Fruit fly (Drosophila melanogaster) whole organism, embryonic: ENCODE data around the gene CG32845.

Experiments
- Antp ChIP-seq: fragments of 200-800 bp; sonication (Bioruptor generic); optimal IDR thresholded peaks from 3 replicates; lab custom pipeline; 2016; ENCODE audit warnings: missing biosample characterization, missing genetic modification characterization
- B-H1 ChIP-seq: fragments of 200-800 bp; sonication (Bioruptor generic); IDR thresholded peaks from 3 replicates; pipeline ENCODE4 v1.3.6; 2022; ENCODE audit warnings: missing biosample characterization, missing genetic modification characterization
- BtbVII ChIP-seq: fragments of 200-800 bp; sonication (Bioruptor generic); optimal IDR thresholded peaks from 3 replicates; lab custom pipeline; 2017; ENCODE audit warnings: missing biosample characterization, mild to moderate bottlenecking, missing genetic modification characterization
- CG10959 ChIP-seq: fragments of 200-800 bp; sonication (Bioruptor generic); IDR thresholded peaks from 2 replicates; pipeline ENCODE4 v1.3.6; 2022; ENCODE audit warnings: missing biosample characterization, missing genetic modification characterization
- CG1233 ChIP-seq: fragments of 200-800 bp; sonication (Bioruptor generic); optimal IDR thresholded peaks from 4 replicates; lab custom pipeline; 2018; ENCODE audit warnings: missing biosample characterization, mild to moderate bottlenecking, missing genetic modification characterization
- CG13123 ChIP-seq: fragments of 200-800 bp; sonication (Bioruptor generic); optimal IDR thresholded peaks from 2 replicates; lab custom pipeline; 2016; ENCODE audit warnings: missing biosample characterization, missing genetic modification characterization
- CG13296 ChIP-seq: fragments of 200-800 bp; sonication (Bioruptor generic); optimal IDR thresholded peaks from 3 replicates; lab custom pipeline; 2018; ENCODE audit warnings: missing biosample characterization, mild to moderate bottlenecking, missing genetic modification characterization
- CG17568 ChIP-seq: fragments of 200-800 bp; sonication (Bioruptor generic); optimal IDR thresholded peaks from 2 replicates; lab custom pipeline; 2018; ENCODE audit warnings: missing biosample characterization, mild to moderate bottlenecking, missing genetic modification characterization, moderate library complexity
- CG2678 ChIP-seq: fragments of 200-800 bp; sonication (Bioruptor generic); optimal IDR thresholded peaks from 3 replicates; lab custom pipeline; 2019; ENCODE audit warnings: missing biosample characterization, mild to moderate bottlenecking, missing genetic modification characterization, moderate library complexity
- CG2889 ChIP-seq: fragments of 200-800 bp; sonication (Bioruptor generic); IDR thresholded peaks from 3 replicates; pipeline ENCODE4 v1.3.6; 2022; ENCODE audit warnings: missing biosample characterization, missing genetic modification characterization
- CG31365 ChIP-seq: fragments of 200-800 bp; sonication (Bioruptor generic); optimal IDR thresholded peaks from 2 replicates; lab custom pipeline; 2018; ENCODE audit warnings: missing biosample characterization, mild to moderate bottlenecking, missing genetic modification characterization
- CG31388 ChIP-seq: fragments of 200-800 bp; sonication (Bioruptor generic); optimal IDR thresholded peaks from 2 replicates; lab custom pipeline; 2016; ENCODE audit warnings: missing biosample characterization, missing genetic modification characterization
- CG33557 ChIP-seq: fragments of 200-800 bp; sonication (Bioruptor generic); optimal IDR thresholded peaks from 2 replicates; lab custom pipeline; 2019; ENCODE audit warnings: missing biosample characterization, mild to moderate bottlenecking, missing genetic modification characterization, moderate library complexity
- CG34376 ChIP-seq: fragments of 200-800 bp; sonication (Bioruptor generic); optimal IDR thresholded peaks from 2 replicates; lab custom pipeline; 2018; ENCODE audit warnings: missing biosample characterization, mild to moderate bottlenecking, missing genetic modification characterization
- CG3726 ChIP-seq: fragments of 200-800 bp; sonication (Bioruptor generic); IDR thresholded peaks from 3 replicates; pipeline ENCODE4, ENCODE4 v1.3.6; 2022; ENCODE audit warnings: missing biosample characterization, missing genetic modification characterization
- CG3838 ChIP-seq: fragments of 200-800 bp; sonication (Bioruptor generic); optimal IDR thresholded peaks from 3 replicates; lab custom pipeline; 2016; ENCODE audit warnings: missing biosample characterization, missing genetic modification characterization
- CG4328 ChIP-seq: fragments of 200-800 bp; sonication (Bioruptor generic); optimal IDR thresholded peaks from 3 replicates; lab custom pipeline; 2017; ENCODE audit warnings: missing biosample characterization, missing genetic modification reagents, missing genetic modification characterization
- CG4617 ChIP-seq: fragments of 200-800 bp; sonication (Bioruptor generic); optimal IDR thresholded peaks from 3 replicates; lab custom pipeline; 2016; ENCODE audit warnings: missing biosample characterization, missing genetic modification characterization, borderline replicate concordance
- CG5180 ChIP-seq: fragments of 200-800 bp; sonication (Bioruptor generic); optimal IDR thresholded peaks from 3 replicates; lab custom pipeline; 2017; ENCODE audit warnings: missing biosample characterization, missing genetic modification characterization, mild to moderate bottlenecking, moderate library complexity, missing genetic modification reagents
- CG6175 ChIP-seq: fragments of 200-800 bp; sonication (Bioruptor generic); IDR thresholded peaks from 3 replicates; pipeline ENCODE4 v1.3.6; 2022; ENCODE audit warnings: missing biosample characterization, missing genetic modification characterization
- CG6765 ChIP-seq: fragments of 200-800 bp; sonication (Bioruptor generic); optimal IDR thresholded peaks from 3 replicates; lab custom pipeline; 2017; ENCODE audit warnings: missing biosample characterization, mild to moderate bottlenecking, missing genetic modification characterization
- CG9727 ChIP-seq: fragments of 200-800 bp; sonication (Bioruptor generic); optimal IDR thresholded peaks from 3 replicates; lab custom pipeline; 2017; ENCODE audit warnings: missing biosample characterization, mild to moderate bottlenecking, missing genetic modification characterization
- Deaf1 ChIP-seq: fragments of 200-800 bp; optimal IDR thresholded peaks from 3 replicates; lab custom pipeline; 2019; ENCODE audit warnings: missing biosample characterization, mild to moderate bottlenecking, missing genetic modification characterization, moderate library complexity
- HLH4C ChIP-seq: fragments of 200-800 bp; sonication (Bioruptor generic); IDR thresholded peaks from 3 replicates; pipeline ENCODE4 v1.3.6; 2022; ENCODE audit warnings: missing biosample characterization, missing genetic modification characterization; ENCODE audit not compliant: partially characterized antibody
- Lim3 ChIP-seq: fragments of 200-800 bp; sonication (Bioruptor generic); IDR thresholded peaks from 2 replicates; pipeline ENCODE4 v1.3.6; 2022; ENCODE audit warnings: missing biosample characterization, missing genetic modification characterization
- Med ChIP-seq: fragments of 200-800 bp; sonication (Bioruptor generic); peaks from one replicate; lab custom pipeline; 2016; ENCODE audit warnings: missing biosample characterization, missing genetic modification characterization, mild to moderate bottlenecking, inconsistent platforms, moderate library complexity
- Meics ChIP-seq: fragments of 200-800 bp; sonication (Bioruptor generic); optimal IDR thresholded peaks from 2 replicates; lab custom pipeline; 2017; ENCODE audit warnings: missing biosample characterization, mild to moderate bottlenecking, missing genetic modification characterization
- NC2β ChIP-seq: fragments of 200-800 bp; sonication (Bioruptor generic); optimal IDR thresholded peaks from 2 replicates; lab custom pipeline; 2016; ENCODE audit warnings: missing biosample characterization, missing genetic modification characterization
- PHDP ChIP-seq: fragments of 200-800 bp; sonication (Bioruptor generic); optimal IDR thresholded peaks from 3 replicates; lab custom pipeline; 2018; ENCODE audit warnings: missing biosample characterization, mild to moderate bottlenecking, missing genetic modification characterization, moderate library complexity
- Pdp1 ChIP-seq, 2 experiments: fragments of 200-800 bp; sonication (Bioruptor generic); optimal IDR thresholded peaks; 3 replicates each; lab custom pipeline; 2016; ENCODE audit warnings: missing biosample characterization in 2 of 2, missing genetic modification characterization in 2 of 2, mild to moderate bottlenecking in 1 of 2, moderate library complexity in 1 of 2
- Rx ChIP-seq: fragments of 200-800 bp; sonication (Bioruptor generic); IDR thresholded peaks from 2 replicates; pipeline ENCODE4 v1.3.6; 2022; ENCODE audit warnings: missing biosample characterization, missing genetic modification characterization
- Sry-δ ChIP-seq: fragments of 200-800 bp; sonication (Bioruptor generic); optimal IDR thresholded peaks from 2 replicates; lab custom pipeline; 2016; ENCODE audit warnings: missing biosample characterization, missing genetic modification characterization
- Vsx1 ChIP-seq: fragments of 200-800 bp; sonication (Bioruptor generic); optimal IDR thresholded peaks from 2 replicates; lab custom pipeline; 2017; ENCODE audit warnings: missing biosample characterization, mild to moderate bottlenecking, missing genetic modification characterization, missing genetic modification reagents
- bbx ChIP-seq: fragments of 200-800 bp; sonication (Bioruptor generic); IDR thresholded peaks from 2 replicates; pipeline ENCODE4 v1.3.6; 2022; ENCODE audit warnings: missing biosample characterization, missing genetic modification characterization; ENCODE audit not compliant: partially characterized antibody
- dati ChIP-seq: fragments of 200-800 bp; sonication (Bioruptor generic); IDR thresholded peaks from 2 replicates; pipeline ENCODE4 v1.3.6; 2022; ENCODE audit warnings: missing biosample characterization, missing genetic modification characterization
- dysf ChIP-seq: fragments of 200-800 bp; sonication (Bioruptor generic); IDR thresholded peaks from 3 replicates; pipeline ENCODE4 v1.3.6; 2022; ENCODE audit warnings: missing biosample characterization, missing genetic modification characterization
- exex ChIP-seq: fragments of 200-800 bp; sonication (Bioruptor generic); optimal IDR thresholded peaks from 4 replicates; lab custom pipeline; 2018; ENCODE audit warnings: missing biosample characterization, mild to moderate bottlenecking, missing genetic modification characterization, moderate library complexity
- gfzf ChIP-seq: fragments of 200-800 bp; sonication (Bioruptor generic); optimal IDR thresholded peaks from 2 replicates; lab custom pipeline; 2016; ENCODE audit warnings: missing biosample characterization, mild to moderate bottlenecking, missing genetic modification characterization, moderate library complexity
- gsb-n ChIP-seq: fragments of 200-800 bp; sonication (Bioruptor generic); optimal IDR thresholded peaks from 3 replicates; lab custom pipeline; 2018; ENCODE audit warnings: missing biosample characterization, mild to moderate bottlenecking, missing genetic modification characterization
- hkb ChIP-seq, 2 experiments: fragments of 200-800 bp in 1 of 2; fragments of >200 bp in 1 of 2; sonication (Bioruptor generic) in 1 of 2; IDR thresholded peaks in 1 of 2; optimal IDR thresholded peaks in 1 of 2; 2 replicates each; pipeline versions ENCODE4 v1.3.6 to Lab custom; 2017 to 2022; ENCODE audit warnings: missing biosample characterization in 1 of 2, missing genetic modification characterization in 1 of 2
- klu ChIP-seq: fragments of 200-800 bp; sonication (Bioruptor generic); IDR thresholded peaks from 2 replicates; pipeline ENCODE4 v1.3.6; 2022; ENCODE audit warnings: missing biosample characterization, missing genetic modification characterization
- mirr ChIP-seq: fragments of 200-800 bp; sonication (Bioruptor generic); optimal IDR thresholded peaks from 3 replicates; lab custom pipeline; 2018; ENCODE audit warnings: missing biosample characterization, mild to moderate bottlenecking, missing genetic modification characterization
- odd ChIP-seq: fragments of 200-800 bp; sonication (Bioruptor generic); optimal IDR thresholded peaks from 2 replicates; lab custom pipeline; 2017; ENCODE audit warnings: missing biosample characterization, mild to moderate bottlenecking, missing genetic modification characterization
- pita ChIP-seq: fragments of 200-800 bp; sonication (Bioruptor generic); optimal IDR thresholded peaks from 2 replicates; lab custom pipeline; 2017; ENCODE audit warnings: missing biosample characterization, mild to moderate bottlenecking, missing genetic modification characterization
- sd ChIP-seq: fragments of 200-800 bp; sonication (Bioruptor generic); optimal IDR thresholded peaks from 3 replicates; lab custom pipeline; 2018; ENCODE audit warnings: missing biosample characterization, mild to moderate bottlenecking, missing genetic modification characterization, moderate library complexity
- slbo ChIP-seq: fragments of 200-800 bp; sonication (Bioruptor generic); IDR thresholded peaks from 2 replicates; pipeline ENCODE4 v1.3.6; 2022; ENCODE audit warnings: missing biosample characterization, missing genetic modification characterization
- trem ChIP-seq: fragments of 200-800 bp; optimal IDR thresholded peaks from 3 replicates; lab custom pipeline; 2019; ENCODE audit warnings: missing biosample characterization, mild to moderate bottlenecking, missing genetic modification characterization, moderate library complexity

The CG32845 gene

DNA sequence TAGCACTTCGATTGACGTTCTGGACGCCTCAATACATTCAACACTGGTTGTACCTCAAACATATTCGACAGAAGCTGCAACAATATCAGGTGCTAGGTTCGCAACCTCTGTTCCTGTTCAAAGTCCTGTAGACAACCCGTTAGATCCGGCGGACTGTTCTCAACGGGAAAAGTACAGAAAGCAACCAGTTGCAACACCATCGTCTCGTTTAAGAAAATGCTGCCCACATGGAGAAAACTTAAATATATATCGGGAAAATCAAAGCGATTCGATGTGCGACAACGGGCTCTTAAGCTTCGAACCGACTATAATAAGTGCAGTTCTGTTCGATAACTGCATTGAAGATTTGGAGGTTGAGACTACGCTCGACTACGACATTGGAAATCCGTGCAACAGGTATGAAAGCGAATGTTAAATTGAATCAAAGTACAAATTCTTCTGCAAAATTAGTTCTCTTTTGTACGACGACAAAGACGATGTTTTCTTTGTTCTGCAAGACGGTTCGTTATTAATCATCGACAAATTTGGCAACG, 24.9 kb downstream of the CG32845 start:
- no peak for TF ChIP-seq B-H1
- no peak for TF ChIP-seq CG13123 (GFP tag; lab: Kevin White, UChicago)
- no peak for TF ChIP-seq Deaf1
- no peak for TF ChIP-seq CG2889 (GFP tag; lab: Robert Waterston, UW)
- peak; percentile 20 for TF ChIP-seq Med (GFP tag; lab: Kevin White, UChicago)
- no peak for TF ChIP-seq hkb (optimal IDR thresholded peaks at IDR 0.05; lab: Kevin White, UChicago)
- no peak for TF ChIP-seq hkb (GFP tag; IDR thresholded peaks at IDR 0.05; lab: Robert Waterston, UW)
- peak; percentile 12 for TF ChIP-seq pita (GFP tag; lab: Kevin White, UChicago)
- TF ChIP-seq CG4617 (GFP tag; lab: Kevin White, UChicago) = peak; percentile 6
- no peak for TF ChIP-seq HLH4C (GFP tag; lab: Robert Waterston, UW)
- peak; percentile 97 for TF ChIP-seq CG5180
- no peak for TF ChIP-seq klu (GFP tag; lab: Robert Waterston, UW)
- 0 out of 2 replicates have a peak, but pooled peaks have one; percentile 40 for TF ChIP-seq bbx (GFP tag; lab: Robert Waterston, UW)
- TF ChIP-seq gfzf (GFP tag; lab: Kevin White, UChicago) = peak; percentile 23
- no peak for TF ChIP-seq Rx (GFP tag; lab: Robert Waterston, UW)
- TF ChIP-seq CG31365 (tag; lab: Kevin White, UChicago) = no peak
- no peak for TF ChIP-seq gsb-n (tag; lab: Kevin White, UChicago)
- TF ChIP-seq Vsx1 (GFP tag; lab: Kevin White, UChicago) = no peak
- no peak for TF ChIP-seq dysf (GFP tag; lab: Robert Waterston, UW)

DNA sequence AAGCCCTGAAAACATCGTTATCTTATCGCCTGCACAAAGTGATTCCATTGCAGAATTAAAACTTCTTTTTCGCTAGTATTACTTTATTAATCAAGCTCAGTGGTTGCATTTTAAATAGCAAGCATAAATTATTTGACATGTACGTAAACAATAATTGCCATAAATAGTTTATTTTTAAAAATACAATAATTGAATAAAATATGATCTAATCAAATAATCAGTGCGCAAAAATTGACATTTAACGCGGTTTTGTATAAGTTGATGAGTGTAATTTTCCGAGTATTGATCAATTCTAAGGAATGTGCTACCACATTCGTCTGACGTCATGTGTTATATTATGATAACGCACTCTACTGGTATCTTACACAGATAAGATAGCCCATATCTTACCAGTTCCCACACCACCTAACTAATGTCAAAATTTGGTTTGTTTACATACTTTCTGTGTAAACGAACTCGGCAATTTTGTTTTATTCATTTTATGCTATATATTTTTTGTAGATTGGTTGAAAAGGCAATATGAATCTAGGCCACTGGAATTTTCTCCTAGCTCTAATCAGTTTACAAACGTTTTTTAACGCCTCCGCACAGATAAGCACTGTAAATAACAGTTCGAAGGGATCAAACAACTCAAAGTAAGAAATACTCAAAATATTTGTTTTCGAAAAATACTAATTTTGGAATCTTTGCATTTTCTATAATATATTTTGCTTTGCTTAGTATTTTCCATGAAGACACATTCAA, 25.5 kb downstream of the CG32845 start, which contains the start of gene mthl14:
mthl14 (plus strand) TSS at position 10 of the 744 bp plus-strand sequence.
- peak; percentile 25 for TF ChIP-seq odd (GFP tag; lab: Kevin White, UChicago)
- peak; percentile 39 for TF ChIP-seq CG17568 (GFP tag; lab: Kevin White, UChicago)
- TF ChIP-seq NC2β = peak; percentile 11
- TF ChIP-seq Lim3 (GFP tag; lab: Robert Waterston, UW) = no peak
- TF ChIP-seq CG13296 (GFP tag; lab: Kevin White, UChicago) = peak; percentile 14
- no peak for TF ChIP-seq Sry-δ (GFP tag; lab: Kevin White, UChicago)
- no peak for TF ChIP-seq CG10959 (GFP tag; lab: Robert Waterston, UW)
- peak in 1 of 2 experiments; percentile 16 for TF ChIP-seq Pdp1 (GFP tag; optimal IDR thresholded peaks at IDR 0.05; lab: Kevin White, UChicago)
- TF ChIP-seq exex (tag; lab: Kevin White, UChicago) = peak; percentile 92
- no peak for TF ChIP-seq CG2678 (tag; lab: Kevin White, UChicago)
- TF ChIP-seq mirr = peak; percentile 84
- TF ChIP-seq gfzf (GFP tag; lab: Kevin White, UChicago) = peak; percentile 53
- TF ChIP-seq CG31388 (GFP tag; lab: Kevin White, UChicago) = no peak
- peak; percentile 35 for TF ChIP-seq CG1233 (GFP tag; lab: Kevin White, UChicago)
- peak; percentile 27 for TF ChIP-seq CG33557 (GFP tag; lab: Kevin White, UChicago)
- no peak for TF ChIP-seq slbo (GFP tag; lab: Robert Waterston, UW)
- no peak for TF ChIP-seq CG6765 (GFP tag; lab: Kevin White, UChicago)
- TF ChIP-seq CG4328 = peak; percentile 16
- no peak for TF ChIP-seq CG3726 (GFP tag; lab: Robert Waterston, UW)
- no peak for TF ChIP-seq CG3838
- no peak for TF ChIP-seq trem (tag; lab: Kevin White, UChicago)
- peak; percentile 77 for TF ChIP-seq CG34376
- TF ChIP-seq BtbVII (GFP tag; lab: Kevin White, UChicago) = peak; percentile 58
- no peak for TF ChIP-seq Meics
- no peak for TF ChIP-seq dati (GFP tag; lab: Robert Waterston, UW)
- TF ChIP-seq CG6175 (GFP tag; lab: Robert Waterston, UW) = no peak
- peak; percentile 97 for TF ChIP-seq sd
- no peak for TF ChIP-seq CG9727 (GFP tag; lab: Kevin White, UChicago)
- TF ChIP-seq Antp = no peak
- TF ChIP-seq PHDP = no peak
